Fruit fly (Drosophila melanogaster) Kc167 (cell line): ENCODE data around the gene mus81.

Experiments
- Sin3A ChIP-seq: fragments of >200 bp; optimal IDR thresholded peaks from 2 replicates; lab custom pipeline; 2018; ENCODE audit warnings: missing external identifiers
- h ChIP-seq: fragments of >200 bp; optimal IDR thresholded peaks from 3 replicates; lab custom pipeline; 2018; ENCODE audit warnings: missing external identifiers

DNA sequence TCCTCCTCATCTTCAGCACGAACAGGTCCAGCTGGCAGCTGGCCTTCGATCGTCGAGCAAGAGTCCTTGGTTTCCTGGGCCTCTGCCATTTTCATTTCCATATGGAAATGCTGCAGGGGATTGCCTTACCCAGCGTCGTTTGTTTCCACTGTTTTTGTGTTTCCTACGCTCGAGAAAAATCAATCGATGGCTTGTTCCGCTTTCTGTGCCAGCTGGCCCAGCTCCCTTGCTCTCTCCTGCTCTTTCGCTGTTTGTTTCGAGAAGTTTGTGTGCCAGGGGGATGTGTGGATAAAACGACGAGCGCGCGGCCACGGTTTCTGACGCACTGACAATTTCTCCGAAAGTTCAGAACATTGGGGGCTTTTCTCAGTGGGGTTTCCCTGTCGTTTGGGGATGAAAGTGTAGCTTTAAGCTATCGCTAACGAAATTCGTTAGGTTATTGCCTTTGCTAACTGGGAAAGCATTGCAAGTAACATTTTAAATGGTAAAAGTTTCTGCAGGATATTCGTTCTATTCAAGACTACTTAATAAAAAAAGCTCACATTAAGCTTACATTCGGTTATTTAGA is 4.7 kb downstream of the mus81 start, which contains the start of gene CG3703:
- TF ChIP-seq Sin3A (no peak), h (lab: Kevin White, UChicago) (no peak)
